Worm (Caenorhabditis elegans) whole organism, L2 larva: Measurements from ENCODE around the gene chil-10.

Experiments used
- R02D3.7 ChIP-seq: fragments of 150-350 bp; optimal IDR thresholded peaks from 2 replicates; lab custom pipeline; 2014; ENCODE audit warnings: missing biosample characterization, missing genetic modification characterization
- blmp-1 ChIP-seq: sonication (generic microtip); optimal IDR thresholded peaks from 2 replicates; lab custom pipeline; 2017; ENCODE audit warnings: missing genetic modification characterization, mild to moderate bottlenecking, missing compliant biosample characterization, antibody characterized with exemption, moderate library complexity; ENCODE audit not compliant: insufficient read depth
- ceh-82 ChIP-seq: fragments of 150-350 bp; optimal IDR thresholded peaks from 2 replicates; lab custom pipeline; 2014; ENCODE audit warnings: missing biosample characterization, missing genetic modification characterization
- egl-27 ChIP-seq: sonication (generic microtip); optimal IDR thresholded peaks from 3 replicates; lab custom pipeline; 2017; ENCODE audit warnings: missing biosample characterization, missing genetic modification reagents, missing genetic modification characterization
- lin-39 ChIP-seq: fragments of 150-350 bp; optimal IDR thresholded peaks from 2 replicates; lab custom pipeline; 2014; ENCODE audit warnings: missing biosample characterization, missing genetic modification reagents, missing genetic modification characterization
- nhr-12 ChIP-seq: fragments of 150-350 bp; optimal IDR thresholded peaks from 2 replicates; lab custom pipeline; 2014; ENCODE audit warnings: missing biosample characterization, missing genetic modification characterization
- nhr-21 ChIP-seq: fragments of 150-350 bp; optimal IDR thresholded peaks from 2 replicates; lab custom pipeline; 2014; ENCODE audit warnings: missing biosample characterization, missing genetic modification characterization
- nhr-237 ChIP-seq: fragments of 150-350 bp; optimal IDR thresholded peaks from 2 replicates; lab custom pipeline; 2014; ENCODE audit warnings: missing biosample characterization, missing genetic modification characterization
- nhr-25 ChIP-seq: fragments of 150-350 bp; sonication (generic microtip); optimal IDR thresholded peaks from 3 replicates; lab custom pipeline; 2014; ENCODE audit warnings: missing biosample characterization, missing genetic modification characterization
- nhr-6 ChIP-seq: fragments of 150-350 bp; optimal IDR thresholded peaks from 2 replicates; lab custom pipeline; 2014; ENCODE audit warnings: missing biosample characterization, missing genetic modification characterization
- unc-39 ChIP-seq: fragments of 150-350 bp; optimal IDR thresholded peaks from 2 replicates; lab custom pipeline; 2014; ENCODE audit warnings: missing biosample characterization, missing genetic modification characterization
- unc-62 ChIP-seq: fragments of 150-350 bp; optimal IDR thresholded peaks from 2 replicates; lab custom pipeline; 2014; ENCODE audit warnings: missing biosample characterization, missing genetic modification reagents, missing genetic modification characterization

ce11 chrX:1009512-1009911 lies 51.8 kb downstream of the chil-10 start:
- TF ChIP-seq nhr-6, result no peak
- TF ChIP-seq lin-39 (tag; lab: Kevin White, UChicago), result no peak
- no peak for TF ChIP-seq nhr-25 (tag; lab: Kevin White, UChicago)
- no peak for TF ChIP-seq blmp-1 (tag; lab: Kevin White, UChicago)
- no peak for TF ChIP-seq unc-39
- no peak for TF ChIP-seq nhr-21 (tag; lab: Kevin White, UChicago)
- TF ChIP-seq egl-27 (tag; lab: Kevin White, UChicago), result no peak
- TF ChIP-seq nhr-12, result no peak
- TF ChIP-seq ceh-82 (tag; lab: Kevin White, UChicago), result no peak
- TF ChIP-seq unc-62 (GFP tag; lab: Kevin White, UChicago), result no peak
- no peak for TF ChIP-seq R02D3.7 (tag; lab: Kevin White, UChicago)
- TF ChIP-seq nhr-237 (tag; lab: Kevin White, UChicago), result no peak
